Worm (Caenorhabditis elegans): ENCODE measurements around the gene D2045.9.
A peak's percentile ranks its signal among the peaks of the same experiment; 100 is the strongest.

Gene D2045.9

ce11 chrIII:10524823-10525222, 49.8 kb downstream of the D2045.9 start (continued):
- no peak for TF ChIP-seq egl-43 (GFP tag; IDR thresholded peaks at IDR 0.05)

ce11 chrIII:10525927-10526326, 50.9 kb downstream of the D2045.9 start:
- TF ChIP-seq hlh-30 (tag; optimal IDR thresholded peaks at IDR 0.05; ENCODE audit: insufficient read depth) (no peak), tag-97 (GFP tag; IDR thresholded peaks at IDR 0.05) (no peak), dpl-1 (GFP tag; optimal IDR thresholded peaks at IDR 0.05) (no peak), ceh-32 (tag; optimal IDR thresholded peaks at IDR 0.05; ENCODE audit: poor library complexity) (no peak), nhr-28 (tag; optimal IDR thresholded peaks at IDR 0.05) (no peak), daf-16 (GFP tag; optimal IDR thresholded peaks at IDR 0.05) (no peak), daf-16 (tag; optimal IDR thresholded peaks at IDR 0.05) (no peak), T20F7.1 (GFP tag; optimal IDR thresholded peaks at IDR 0.05) (no peak), pqm-1 (tag; optimal IDR thresholded peaks at IDR 0.05) (no peak), aly-2 (tag; optimal IDR thresholded peaks at IDR 0.05) (no peak), fkh-10 (GFP tag; optimal IDR thresholded peaks at IDR 0.05) (no peak), nhr-11 (tag; optimal IDR thresholded peaks at IDR 0.05) (peak; percentile 67), unc-62 (GFP tag; optimal IDR thresholded peaks at IDR 0.05 in 1 of 2) (peak in 1 of 2 experiments; percentile 48), unc-62 (tag; optimal IDR thresholded peaks at IDR 0.05) (no peak), attf-4 (tag; optimal IDR thresholded peaks at IDR 0.05) (no peak), mxl-3 (GFP tag; optimal IDR thresholded peaks at IDR 0.05) (peak; percentile 50), lin-1 (GFP tag; IDR thresholded peaks at IDR 0.05) (no peak), aha-1 (tag) (peak; percentile 82), set-16 (GFP tag; IDR thresholded peaks at IDR 0.05) (no peak), snpc-1.2 (GFP tag; IDR thresholded peaks at IDR 0.05) (no peak), nhr-77 (tag; optimal IDR thresholded peaks at IDR 0.05) (no peak), hlh-11 (tag; optimal IDR thresholded peaks at IDR 0.05) (peak; percentile 27), mes-2 (tag; optimal IDR thresholded peaks at IDR 0.05; ENCODE audit: poor library complexity, severe bottlenecking) (peak; percentile 4), lin-38 (GFP tag; IDR thresholded peaks at IDR 0.05) (no peak), unc-130 (GFP tag; optimal IDR thresholded peaks at IDR 0.05) (no peak)

ce11 chrIII:10527446-10527845, 52.4 kb downstream of the D2045.9 start:
- no peak for TF ChIP-seq Y5F2A.4 (GFP tag; optimal IDR thresholded peaks at IDR 0.05)
- TF ChIP-seq R02D3.7 (tag; optimal IDR thresholded peaks at IDR 0.05): no peak
- no peak for TF ChIP-seq lin-15B (tag; optimal IDR thresholded peaks at IDR 0.05)
- no peak for TF ChIP-seq mdt-29 (GFP tag; IDR thresholded peaks at IDR 0.05)
- TF ChIP-seq T26A8.4 (GFP tag; IDR thresholded peaks at IDR 0.05): no peak
- no peak for TF ChIP-seq tag-97 (GFP tag; IDR thresholded peaks at IDR 0.05)
- TF ChIP-seq nhr-11 (tag; optimal IDR thresholded peaks at IDR 0.05): no peak
- TF ChIP-seq sdz-12 (GFP tag; optimal IDR thresholded peaks at IDR 0.05): no peak
- TF ChIP-seq zfp-2 (tag; optimal IDR thresholded peaks at IDR 0.05): no peak
- TF ChIP-seq dmd-6 (GFP tag; IDR thresholded peaks at IDR 0.05): no peak
- TF ChIP-seq ZK337.2 (GFP tag; IDR thresholded peaks at IDR 0.05): no peak
- TF ChIP-seq nhr-102 (tag; optimal IDR thresholded peaks at IDR 0.05): no peak
- no peak for TF ChIP-seq lin-1 (GFP tag; IDR thresholded peaks at IDR 0.05)
- TF ChIP-seq nhr-42 (GFP tag; IDR thresholded peaks at IDR 0.05): 0 out of 2 replicates have a peak, but pooled peaks have one; percentile 37
- TF ChIP-seq unc-62 (GFP tag; optimal IDR thresholded peaks at IDR 0.05 in 1 of 2): peak in 1 of 2 experiments; percentile 53
- no peak for TF ChIP-seq unc-62 (tag; optimal IDR thresholded peaks at IDR 0.05)
- TF ChIP-seq F49E8.2 (tag; optimal IDR thresholded peaks at IDR 0.05; ENCODE audit: borderline replicate concordance): no peak

Measured in whole organism, L4 larva.